Worm (Caenorhabditis elegans): Measurements from ENCODE around the gene Y41D4B.11.

Gene Y41D4B.11

ce11 chrIV:1595802-1596201 is 9.7 kb upstream of the Y41D4B.11 start, which contains the start of gene npp-8 (continued):
- TF ChIP-seq aly-2 (tag; optimal IDR thresholded peaks at IDR 0.05) (no peak), nhr-28 (tag; optimal IDR thresholded peaks at IDR 0.05) (peak; percentile 62), R02D3.7 (tag; optimal IDR thresholded peaks at IDR 0.05) (no peak), rbr-2 (tag; optimal IDR thresholded peaks at IDR 0.05) (peak; percentile 88), mdl-1 (tag; optimal IDR thresholded peaks at IDR 0.05) (peak in 1 of 2 experiments; percentile 33), spr-3 (GFP tag; optimal IDR thresholded peaks at IDR 0.05) (peak; percentile 86), nhr-41 (GFP tag; IDR thresholded peaks at IDR 0.05) (no peak), daf-12 (tag; optimal IDR thresholded peaks at IDR 0.05) (no peak), tra-1 (GFP tag; IDR thresholded peaks at IDR 0.05) (peak; percentile 60; the same call in 1 of the 2 replicates), egl-27 (tag; optimal IDR thresholded peaks at IDR 0.05) (no peak), jun-1 (tag; optimal IDR thresholded peaks at IDR 0.05) (no peak), dmd-6 (GFP tag; IDR thresholded peaks at IDR 0.05) (peak; percentile 79), unc-62 (GFP tag; optimal IDR thresholded peaks at IDR 0.05 in 1 of 2) (peak in 1 of 2 experiments; percentile 98), unc-62 (tag; optimal IDR thresholded peaks at IDR 0.05) (no peak), daf-16 (GFP tag; optimal IDR thresholded peaks at IDR 0.05) (peak; percentile 10 to 63), daf-16 (tag; optimal IDR thresholded peaks at IDR 0.05) (peak; percentile 45), zag-1 (tag; optimal IDR thresholded peaks at IDR 0.05) (no peak), spr-1 (tag; optimal IDR thresholded peaks at IDR 0.05) (peak; percentile 83), cey-2 (tag; optimal IDR thresholded peaks at IDR 0.05; ENCODE audit: borderline replicate concordance, insufficient read depth) (no peak), set-16 (GFP tag; IDR thresholded peaks at IDR 0.05) (0 out of 2 replicates have a peak, but pooled peaks have one; percentile 26), Y48G9A.11 (GFP tag; IDR thresholded peaks at IDR 0.05) (peak; percentile 27; the same call in 1 of the 2 replicates), D1046.2 (GFP tag; IDR thresholded peaks at IDR 0.05) (peak; percentile 90), fkh-10 (GFP tag; optimal IDR thresholded peaks at IDR 0.05) (peak; percentile 71), ceh-20 (GFP tag; IDR thresholded peaks at IDR 0.05) (peak; percentile 82), attf-4 (tag; optimal IDR thresholded peaks at IDR 0.05) (no peak), mes-2 (tag; optimal IDR thresholded peaks at IDR 0.05; ENCODE audit: poor library complexity, severe bottlenecking) (peak; percentile 97), madf-9 (GFP tag; conservative IDR thresholded peaks at IDR 0.05) (peak; percentile 78), dmd-9 (GFP tag; IDR thresholded peaks at IDR 0.05) (peak; percentile 70; the same call in 1 of the 2 replicates), tag-97 (GFP tag; IDR thresholded peaks at IDR 0.05) (no peak), daf-8 (GFP tag; IDR thresholded peaks at IDR 0.05) (no peak), nhr-10 (tag; optimal IDR thresholded peaks at IDR 0.05) (no peak), ceh-28 (tag; optimal IDR thresholded peaks at IDR 0.05) (no peak), php-3 (GFP tag; IDR thresholded peaks at IDR 0.05) (peak; percentile 59), dpl-1 (GFP tag; optimal IDR thresholded peaks at IDR 0.05) (peak; percentile 89), zip-11 (GFP tag; IDR thresholded peaks at IDR 0.05) (no peak), zfp-2 (tag; optimal IDR thresholded peaks at IDR 0.05) (peak; percentile 33), nhr-237 (tag; optimal IDR thresholded peaks at IDR 0.05) (no peak), dve-1 (tag; optimal IDR thresholded peaks at IDR 0.05; ENCODE audit: insufficient read depth) (peak; percentile 91), ceh-62 (tag; optimal IDR thresholded peaks at IDR 0.05) (no peak), lin-1 (GFP tag; IDR thresholded peaks at IDR 0.05) (peak; percentile 50; the same call in 1 of the 2 replicates), ceh-32 (tag; optimal IDR thresholded peaks at IDR 0.05; ENCODE audit: poor library complexity) (no peak), lin-29 (GFP tag; IDR thresholded peaks at IDR 0.05) (0 out of 2 replicates have a peak, but pooled peaks have one; percentile 58), F44E2.7 (GFP tag; IDR thresholded peaks at IDR 0.05) (no peak), pqm-1 (tag; optimal IDR thresholded peaks at IDR 0.05) (peak; percentile 30), egl-43 (GFP tag; IDR thresholded peaks at IDR 0.05) (peak; percentile 61; the same call in 1 of the 2 replicates), duxl-1 (tag; optimal IDR thresholded peaks at IDR 0.05; ENCODE audit: poor library complexity) (peak; percentile 88), ctbp-1 (GFP tag; IDR thresholded peaks at IDR 0.05) (peak; percentile 74; the same call in 1 of the 2 replicates), skn-1 (tag; optimal IDR thresholded peaks at IDR 0.05) (no peak), arid-1 (GFP tag; conservative IDR thresholded peaks at IDR 0.05) (peak; percentile 90), hlh-11 (tag; optimal IDR thresholded peaks at IDR 0.05) (peak; percentile 99), nhr-102 (tag; optimal IDR thresholded peaks at IDR 0.05) (peak; percentile 88)

Data from whole organism, L4 larva.